Fruit fly (Drosophila melanogaster): Measurements from ENCODE around the gene wts.

Gene wts

dm6 chr3R:30781116-30781515 lies 25.3 kb downstream of the wts start:
- no peak for TF ChIP-seq bab1 (GFP tag; optimal IDR thresholded peaks at IDR 0.05)
- TF ChIP-seq CG33017 (tag; optimal IDR thresholded peaks at IDR 0.05): no peak
- no peak for TF ChIP-seq pad (GFP tag; optimal IDR thresholded peaks at IDR 0.05)
- TF ChIP-seq cnc (optimal IDR thresholded peaks at IDR 0.05): no peak
- no peak for TF ChIP-seq CG7045 (GFP tag; optimal IDR thresholded peaks at IDR 0.05)
- TF ChIP-seq CG14711 (tag; optimal IDR thresholded peaks at IDR 0.05): no peak
- TF ChIP-seq cic (GFP tag; optimal IDR thresholded peaks at IDR 0.05): no peak
- TF ChIP-seq Mnt (GFP tag; optimal IDR thresholded peaks at IDR 0.05): no peak
- TF ChIP-seq Hr96 (GFP tag; optimal IDR thresholded peaks at IDR 0.05): no peak
- TF ChIP-seq toe (GFP tag; optimal IDR thresholded peaks at IDR 0.05): no peak
- TF ChIP-seq ovo (GFP tag; optimal IDR thresholded peaks at IDR 0.05): no peak
- no peak for TF ChIP-seq Crg-1 (GFP tag; optimal IDR thresholded peaks at IDR 0.05)
- TF ChIP-seq CG11617 (GFP tag; optimal IDR thresholded peaks at IDR 0.05): no peak
- TF ChIP-seq CG5204 (GFP tag; optimal IDR thresholded peaks at IDR 0.05): no peak
- TF ChIP-seq kay (GFP tag; ENCODE audit: borderline replicate concordance): no peak

- TF ChIP-seq CG11617 (GFP tag; optimal IDR thresholded peaks at IDR 0.05): no peak
- no peak for TF ChIP-seq CG7045 (GFP tag; optimal IDR thresholded peaks at IDR 0.05)
- TF ChIP-seq cic (GFP tag; optimal IDR thresholded peaks at IDR 0.05): peak; percentile 27
- no peak for TF ChIP-seq bab1 (GFP tag; optimal IDR thresholded peaks at IDR 0.05)
- no peak for TF ChIP-seq tj (GFP tag; optimal IDR thresholded peaks at IDR 0.05)
- TF ChIP-seq CG7101 (tag; optimal IDR thresholded peaks at IDR 0.05): no peak
- no peak for TF ChIP-seq cnc (optimal IDR thresholded peaks at IDR 0.05)
- no peak for TF ChIP-seq pad (GFP tag; optimal IDR thresholded peaks at IDR 0.05)
- no peak for TF ChIP-seq Hr96 (GFP tag; optimal IDR thresholded peaks at IDR 0.05)
- TF ChIP-seq CG12768 (GFP tag; optimal IDR thresholded peaks at IDR 0.05): no peak
- peak; percentile 49 for TF ChIP-seq kay (GFP tag; ENCODE audit: borderline replicate concordance)
- TF ChIP-seq CG14711 (tag; optimal IDR thresholded peaks at IDR 0.05): no peak
Observed at dm6 chr3R:30780451-30780850, 26.0 kb downstream of the wts start.

- TF ChIP-seq CG7101 (tag; optimal IDR thresholded peaks at IDR 0.05): no peak
- no peak for TF ChIP-seq pad (GFP tag; optimal IDR thresholded peaks at IDR 0.05)
- TF ChIP-seq bab1 (GFP tag; optimal IDR thresholded peaks at IDR 0.05): no peak
- TF ChIP-seq toe (GFP tag; optimal IDR thresholded peaks at IDR 0.05): no peak
- TF ChIP-seq CG33017 (tag; optimal IDR thresholded peaks at IDR 0.05): no peak
- TF ChIP-seq Crg-1 (GFP tag; optimal IDR thresholded peaks at IDR 0.05): no peak
- peak; percentile 89 for TF ChIP-seq cic (GFP tag; optimal IDR thresholded peaks at IDR 0.05)
Observed at dm6 chr3R:30779257-30779656, 27.2 kb downstream of the wts start.

- no peak for TF ChIP-seq CG11617 (GFP tag; optimal IDR thresholded peaks at IDR 0.05)
- no peak for TF ChIP-seq tj (GFP tag; optimal IDR thresholded peaks at IDR 0.05)
- TF ChIP-seq ovo (GFP tag; optimal IDR thresholded peaks at IDR 0.05): no peak
- no peak for TF ChIP-seq CG5204 (GFP tag; optimal IDR thresholded peaks at IDR 0.05)
- TF ChIP-seq CG33017 (tag; optimal IDR thresholded peaks at IDR 0.05): no peak
- TF ChIP-seq bab1 (GFP tag; optimal IDR thresholded peaks at IDR 0.05): no peak
- no peak for TF ChIP-seq CG7101 (tag; optimal IDR thresholded peaks at IDR 0.05)
- no peak for TF ChIP-seq cic (GFP tag; optimal IDR thresholded peaks at IDR 0.05)
- TF ChIP-seq CG1620 (GFP tag; optimal IDR thresholded peaks at IDR 0.05): no peak
- no peak for TF ChIP-seq kay (GFP tag; ENCODE audit: borderline replicate concordance)
- TF ChIP-seq pad (GFP tag; optimal IDR thresholded peaks at IDR 0.05): no peak
- no peak for TF ChIP-seq Clk (GFP tag; optimal IDR thresholded peaks at IDR 0.05)
- TF ChIP-seq toe (GFP tag; optimal IDR thresholded peaks at IDR 0.05): no peak
- no peak for TF ChIP-seq Hr96 (GFP tag; optimal IDR thresholded peaks at IDR 0.05)
- TF ChIP-seq CG7045 (GFP tag; optimal IDR thresholded peaks at IDR 0.05): no peak
- TF ChIP-seq cnc (optimal IDR thresholded peaks at IDR 0.05): no peak
- no peak for TF ChIP-seq CG12768 (GFP tag; optimal IDR thresholded peaks at IDR 0.05)
- no peak for TF ChIP-seq CG14711 (tag; optimal IDR thresholded peaks at IDR 0.05)
Observed at dm6 chr3R:30775933-30776332, 30.5 kb downstream of the wts start.

- no peak for TF ChIP-seq cnc (optimal IDR thresholded peaks at IDR 0.05)
- TF ChIP-seq Mnt (GFP tag; optimal IDR thresholded peaks at IDR 0.05): no peak
- no peak for TF ChIP-seq CG12768 (GFP tag; optimal IDR thresholded peaks at IDR 0.05)
- no peak for TF ChIP-seq CG7101 (tag; optimal IDR thresholded peaks at IDR 0.05)
- no peak for TF ChIP-seq CG1620 (GFP tag; optimal IDR thresholded peaks at IDR 0.05)
- TF ChIP-seq bab1 (GFP tag; optimal IDR thresholded peaks at IDR 0.05): no peak
- TF ChIP-seq Crg-1 (GFP tag; optimal IDR thresholded peaks at IDR 0.05): no peak
- TF ChIP-seq Clk (GFP tag; optimal IDR thresholded peaks at IDR 0.05): no peak
Observed at dm6 chr3R:30775249-30775648, 31.2 kb downstream of the wts start.

- TF ChIP-seq CG33017 (tag; optimal IDR thresholded peaks at IDR 0.05) (no peak), Mnt (GFP tag; optimal IDR thresholded peaks at IDR 0.05) (no peak)
Observed at dm6 chr3R:30772779-30773546, 33.5 kb downstream of the wts start.

dm6 chr3R:30770709-30771108 lies 35.7 kb downstream of the wts start:
- no peak for TF ChIP-seq Crg-1 (GFP tag; optimal IDR thresholded peaks at IDR 0.05)
- no peak for TF ChIP-seq kay (GFP tag; ENCODE audit: borderline replicate concordance)
- no peak for TF ChIP-seq Hr96 (GFP tag; optimal IDR thresholded peaks at IDR 0.05)
- no peak for TF ChIP-seq bab1 (GFP tag; optimal IDR thresholded peaks at IDR 0.05)
- no peak for TF ChIP-seq pad (GFP tag; optimal IDR thresholded peaks at IDR 0.05)
- no peak for TF ChIP-seq cnc (optimal IDR thresholded peaks at IDR 0.05)
- no peak for TF ChIP-seq CG33017 (tag; optimal IDR thresholded peaks at IDR 0.05)
- no peak for TF ChIP-seq ovo (GFP tag; optimal IDR thresholded peaks at IDR 0.05)
- no peak for TF ChIP-seq CG12768 (GFP tag; optimal IDR thresholded peaks at IDR 0.05)
- TF ChIP-seq cic (GFP tag; optimal IDR thresholded peaks at IDR 0.05): no peak
- no peak for TF ChIP-seq CG14711 (tag; optimal IDR thresholded peaks at IDR 0.05)
- no peak for TF ChIP-seq CG7101 (tag; optimal IDR thresholded peaks at IDR 0.05)
- TF ChIP-seq CG7045 (GFP tag; optimal IDR thresholded peaks at IDR 0.05): no peak
- TF ChIP-seq toe (GFP tag; optimal IDR thresholded peaks at IDR 0.05): no peak
- no peak for TF ChIP-seq Mnt (GFP tag; optimal IDR thresholded peaks at IDR 0.05)
- no peak for TF ChIP-seq tj (GFP tag; optimal IDR thresholded peaks at IDR 0.05)
- no peak for TF ChIP-seq CG11617 (GFP tag; optimal IDR thresholded peaks at IDR 0.05)
- no peak for TF ChIP-seq Clk (GFP tag; optimal IDR thresholded peaks at IDR 0.05)
- no peak for TF ChIP-seq CG5204 (GFP tag; optimal IDR thresholded peaks at IDR 0.05)
- TF ChIP-seq CG1620 (GFP tag; optimal IDR thresholded peaks at IDR 0.05): no peak

Measured in whole organism, adult.